Worm (Caenorhabditis elegans): ENCODE measurements around the gene plst-1.
A peak's percentile ranks its signal among the peaks of the same experiment; 100 is the strongest.
"Not testable (repeated sequence)": the region's sequence is repeated elsewhere in the genome, so short reads cannot be mapped to it uniquely, and the experiment has no call there.

plst-1 gene

ce11 chrIV:1298984-1299383 is 9.6 kb downstream of the plst-1 start:
- TF ChIP-seq ces-1 (GFP tag; optimal IDR thresholded peaks at IDR 0.05) (no peak), lin-32 (GFP tag; optimal IDR thresholded peaks at IDR 0.05) (no peak), zip-8 (tag; optimal IDR thresholded peaks at IDR 0.05) (no peak), unc-120 (tag; optimal IDR thresholded peaks at IDR 0.05; ENCODE audit: poor library complexity, severe bottlenecking) (no peak), nhr-12 (tag; optimal IDR thresholded peaks at IDR 0.05) (no peak), nhr-28 (tag; optimal IDR thresholded peaks at IDR 0.05) (no peak), ceh-83 (GFP tag; optimal IDR thresholded peaks at IDR 0.05) (no peak), blmp-1 (tag; optimal IDR thresholded peaks at IDR 0.05) (no peak), elt-3 (tag; optimal IDR thresholded peaks at IDR 0.05) (no peak), mab-5 (tag; optimal IDR thresholded peaks at IDR 0.05) (no peak), nhr-2 (tag; optimal IDR thresholded peaks at IDR 0.05) (no peak)

- TF ChIP-seq ces-1 (GFP tag; optimal IDR thresholded peaks at IDR 0.05) (no peak), lsy-2 (tag; optimal IDR thresholded peaks at IDR 0.05) (peak; percentile 24), cnd-1 (tag; optimal IDR thresholded peaks at IDR 0.05) (no peak), bed-3 (GFP tag; optimal IDR thresholded peaks at IDR 0.05) (no peak), hlh-1 (tag; optimal IDR thresholded peaks at IDR 0.05) (peak; percentile 25), mep-1 (tag; optimal IDR thresholded peaks at IDR 0.05) (peak; percentile 21), lin-13 (tag; optimal IDR thresholded peaks at IDR 0.05) (peak; percentile 32), ceh-39 (tag; optimal IDR thresholded peaks at IDR 0.05) (no peak), mls-2 (tag; optimal IDR thresholded peaks at IDR 0.05) (no peak), unc-39 (tag; optimal IDR thresholded peaks at IDR 0.05) (no peak)
Observed at ce11 chrIV:1309600-1310207, 20.3 kb downstream of the plst-1 start, which contains the start of the genes ddx-46 and F53H1.4. Gene ddx-46, minus strand, starts transcription at chrIV:1309650. Gene F53H1.4, plus strand, starts transcription at chrIV:1310166.

- TF ChIP-seq zip-8 (tag; optimal IDR thresholded peaks at IDR 0.05) = no peak
- no peak for TF ChIP-seq ces-1 (GFP tag; optimal IDR thresholded peaks at IDR 0.05)
- TF ChIP-seq sem-2 (GFP tag; optimal IDR thresholded peaks at IDR 0.05) = no peak
- no peak for TF ChIP-seq mab-5 (tag; optimal IDR thresholded peaks at IDR 0.05)
- no peak for TF ChIP-seq elt-3 (tag; optimal IDR thresholded peaks at IDR 0.05)
- TF ChIP-seq snpc-4 (tag; optimal IDR thresholded peaks at IDR 0.05) = no peak
- no peak for TF ChIP-seq tbx-8 (GFP tag; optimal IDR thresholded peaks at IDR 0.05)
- no peak for TF ChIP-seq cnd-1 (tag; optimal IDR thresholded peaks at IDR 0.05)
- TF ChIP-seq M03D4.4 (tag; optimal IDR thresholded peaks at IDR 0.05) = no peak
- no peak for TF ChIP-seq ceh-43 (GFP tag; optimal IDR thresholded peaks at IDR 0.05)
- no peak for TF ChIP-seq elt-1 (tag; optimal IDR thresholded peaks at IDR 0.05; ENCODE audit: borderline replicate concordance, insufficient read depth)
- TF ChIP-seq mep-1 (tag; optimal IDR thresholded peaks at IDR 0.05) = no peak
- TF ChIP-seq mls-2 (tag; optimal IDR thresholded peaks at IDR 0.05) = no peak
- no peak for TF ChIP-seq nhr-12 (tag; optimal IDR thresholded peaks at IDR 0.05)
- no peak for TF ChIP-seq hlh-1 (tag; optimal IDR thresholded peaks at IDR 0.05)
- no peak for TF ChIP-seq unc-39 (tag; optimal IDR thresholded peaks at IDR 0.05)
Observed at ce11 chrIV:1310337-1310736, 20.9 kb downstream of the plst-1 start.

ce11 chrIV:1328682-1329212 is 39.3 kb downstream of the plst-1 start, which contains the start of gene F53H1.3:
Gene F53H1.3, plus strand, starts transcription at chrIV:1329162.
- TF ChIP-seq nhr-237 (tag; optimal IDR thresholded peaks at IDR 0.05) = no peak
- TF ChIP-seq lsy-2 (tag; optimal IDR thresholded peaks at IDR 0.05) = peak; percentile 60
- no peak for TF ChIP-seq ham-2 (GFP tag; optimal IDR thresholded peaks at IDR 0.05)

ce11 chrIV:1340788-1341187 is 51.4 kb downstream of the plst-1 start, which contains the start of gene F58F6.6:
Gene F58F6.6, plus strand, starts transcription at chrIV:1341088.
- not testable (repeated sequence) for TF ChIP-seq nhr-2 (tag; optimal IDR thresholded peaks at IDR 0.05); blmp-1 (tag; optimal IDR thresholded peaks at IDR 0.05); unc-120 (tag; optimal IDR thresholded peaks at IDR 0.05; ENCODE audit: poor library complexity, severe bottlenecking)

- TF ChIP-seq hlh-1 (tag; optimal IDR thresholded peaks at IDR 0.05); unc-120 (tag; optimal IDR thresholded peaks at IDR 0.05; ENCODE audit: poor library complexity, severe bottlenecking); elt-3 (tag; optimal IDR thresholded peaks at IDR 0.05): not testable (repeated sequence)
Observed at ce11 chrIV:1343379-1343778, 54.0 kb downstream of the plst-1 start, which contains the start of gene F58F6.5. Gene F58F6.5, plus strand, starts transcription at chrIV:1343679.

Measured in whole organism, mixed stage, embryonic.